Fruit fly (Drosophila melanogaster) whole organism: ENCODE results near the gene CG9175.

Source experiments
- CG8478 ChIP-seq: fragments of >200 bp; optimal IDR thresholded peaks from 2 replicates; lab custom pipeline; 2018; ENCODE audit warnings: inconsistent platforms
- psq ChIP-seq: fragments of >200 bp; optimal IDR thresholded peaks from 2 replicates; lab custom pipeline; 2017

DNA sequence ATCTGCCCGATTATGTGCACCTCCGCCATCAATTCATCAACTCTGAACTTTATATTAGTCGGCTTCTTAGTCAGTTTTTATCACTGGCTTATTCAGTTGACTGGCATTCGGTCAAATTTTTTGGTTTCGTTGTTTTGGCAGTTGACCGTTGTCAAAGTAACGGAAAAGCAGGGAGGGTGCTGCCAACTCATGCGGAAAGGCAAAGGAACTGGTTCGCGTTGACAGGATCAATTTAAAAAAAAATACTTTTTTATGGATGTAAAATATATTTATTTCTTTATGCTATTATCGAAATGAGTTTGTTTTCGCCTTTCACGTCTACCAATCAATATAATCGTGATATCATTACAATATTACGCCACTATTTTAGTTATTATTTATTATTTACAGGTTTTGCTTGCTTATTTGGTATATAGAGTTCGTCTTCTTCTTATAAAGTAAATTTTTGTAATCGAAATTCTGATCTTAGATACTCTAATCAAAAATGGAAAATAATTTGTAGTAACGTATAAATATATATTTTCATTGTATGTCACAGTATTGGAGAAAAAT, 31.8 kb upstream of the CG9175 start, which contains the start of the genes B9d2, tctn and CG9222:
- no peak for TF ChIP-seq CG8478 (lab: Kevin White, UChicago)
- TF ChIP-seq psq (lab: Kevin White, UChicago), result no peak
